Worm (Caenorhabditis elegans) whole organism, late embryonic: ENCODE measurements around the gene Y55B1BL.1.

Experiments
- ama-1 ChIP-seq: fragments of 150-350 bp; optimal IDR thresholded peaks from 2 replicates; lab custom pipeline; 2014
- ceh-9 ChIP-seq: sonication (generic microtip); optimal IDR thresholded peaks from 2 replicates; lab custom pipeline; 2016; ENCODE audit warnings: mild to moderate bottlenecking, missing genetic modification characterization, inconsistent platforms, missing compliant biosample characterization
- elt-2 ChIP-seq: sonication (generic microtip); optimal IDR thresholded peaks from 2 replicates; lab custom pipeline; 2016; ENCODE audit warnings: missing genetic modification reagents, missing genetic modification characterization, missing compliant biosample characterization
- fkh-10 ChIP-seq: fragments of 150-350 bp; optimal IDR thresholded peaks from 2 replicates; lab custom pipeline; 2014; ENCODE audit warnings: missing biosample characterization, missing genetic modification reagents, missing genetic modification characterization
- gmeb-2 ChIP-seq: sonication (generic microtip); optimal IDR thresholded peaks from 2 replicates; lab custom pipeline; 2016; ENCODE audit warnings: missing genetic modification characterization, inconsistent platforms, missing compliant biosample characterization
- hlh-8 ChIP-seq: sonication (generic microtip); optimal IDR thresholded peaks from 2 replicates; lab custom pipeline; 2016; ENCODE audit warnings: missing genotype, missing genetic modification characterization, missing compliant biosample characterization
- nhr-11 ChIP-seq: fragments of 150-350 bp; optimal IDR thresholded peaks from 2 replicates; lab custom pipeline; 2014; ENCODE audit warnings: missing biosample characterization, missing genetic modification characterization
- nhr-232 ChIP-seq: sonication (generic microtip); optimal IDR thresholded peaks from 2 replicates; lab custom pipeline; 2016; ENCODE audit warnings: missing genetic modification characterization, missing compliant biosample characterization
- tbx-2 ChIP-seq: sonication (generic microtip); optimal IDR thresholded peaks from 2 replicates; lab custom pipeline; 2016; ENCODE audit warnings: missing genetic modification characterization, missing compliant biosample characterization
- unc-42 ChIP-seq: sonication (generic microtip); optimal IDR thresholded peaks from 2 replicates; lab custom pipeline; 2016; ENCODE audit warnings: missing genotype, missing genetic modification characterization, missing compliant biosample characterization
- unc-55 ChIP-seq: sonication (generic microtip); optimal IDR thresholded peaks from 2 replicates; lab custom pipeline; 2017; ENCODE audit warnings: missing biosample characterization, missing genetic modification reagents, missing genetic modification characterization

ce11 chrIII:360315-360714 lies 41.9 kb upstream of the Y55B1BL.1 start:
- TF ChIP-seq ceh-9 (tag; lab: Kevin White, UChicago) (no peak), unc-55 (GFP tag; lab: Kevin White, UChicago) (no peak), ama-1 (lab: Kevin White, UChicago) (no peak), hlh-8 (tag; lab: Kevin White, UChicago) (no peak), nhr-232 (tag; lab: Kevin White, UChicago) (no peak), nhr-11 (no peak), fkh-10 (no peak), elt-2 (tag; lab: Kevin White, UChicago) (no peak), tbx-2 (tag; lab: Kevin White, UChicago) (no peak), gmeb-2 (tag; lab: Kevin White, UChicago) (no peak), unc-42 (no peak)
